Fruit fly (Drosophila melanogaster): ENCODE data around the gene gammaTub23C.

Gene gammaTub23C

dm6 chr2L:3012780-3013179, 40.1 kb downstream of the gammaTub23C start (continued):
- no peak for TF ChIP-seq CG17385 (GFP tag; optimal IDR thresholded peaks at IDR 0.05)
- no peak for TF ChIP-seq CG1602 (GFP tag; optimal IDR thresholded peaks at IDR 0.05)
- TF ChIP-seq ac (GFP tag; optimal IDR thresholded peaks at IDR 0.05) = no peak
- TF ChIP-seq Lim3 (GFP tag; IDR thresholded peaks at IDR 0.05) = no peak
- peak; percentile 9 for TF ChIP-seq lilli (GFP tag; optimal IDR thresholded peaks at IDR 0.05)
- TF ChIP-seq vnd (GFP tag; IDR thresholded peaks at IDR 0.05; ENCODE audit: partially characterized antibody) = no peak
- TF ChIP-seq gfzf (GFP tag; optimal IDR thresholded peaks at IDR 0.05) = no peak
- TF ChIP-seq CG17328 (GFP tag; IDR thresholded peaks at IDR 0.05) = peak; percentile 45; the same call in 1 of the 2 replicates
- TF ChIP-seq ssp (GFP tag; IDR thresholded peaks at IDR 0.05) = no peak
- TF ChIP-seq gem (tag; optimal IDR thresholded peaks at IDR 0.05) = no peak
- no peak for TF ChIP-seq CG12299 (tag; optimal IDR thresholded peaks at IDR 0.05)
- no peak for TF ChIP-seq CG7357 (GFP tag; IDR thresholded peaks at IDR 0.05)
- no peak for TF ChIP-seq CG6791 (GFP tag; IDR thresholded peaks at IDR 0.05; ENCODE audit: partially characterized antibody)
- TF ChIP-seq pita (GFP tag; optimal IDR thresholded peaks at IDR 0.05) = no peak
- no peak for TF ChIP-seq HLH4C (GFP tag; IDR thresholded peaks at IDR 0.05; ENCODE audit: partially characterized antibody)
- TF ChIP-seq hth (optimal IDR thresholded peaks at IDR 0.05) = no peak
- peak in 1 of 2 experiments; percentile 56 for TF ChIP-seq bsh (GFP tag; optimal IDR thresholded peaks at IDR 0.05)
- peak; percentile 65; the same call in 1 of the 3 replicates for TF ChIP-seq ci (GFP tag; IDR thresholded peaks at IDR 0.05)
- TF ChIP-seq CG15073 (GFP tag; optimal IDR thresholded peaks at IDR 0.05) = no peak
- no peak for TF ChIP-seq CG9876 (GFP tag; optimal IDR thresholded peaks at IDR 0.05)
- TF ChIP-seq sr (GFP tag; IDR thresholded peaks at IDR 0.05) = no peak
- no peak for TF ChIP-seq twi (tag; optimal IDR thresholded peaks at IDR 0.05)
- no peak for TF ChIP-seq Vsx1 (GFP tag; optimal IDR thresholded peaks at IDR 0.05)
- TF ChIP-seq dmrt99B (tag; optimal IDR thresholded peaks at IDR 0.05) = no peak
- no peak for TF ChIP-seq chn (GFP tag; optimal IDR thresholded peaks at IDR 0.05)
- peak; percentile 34 for TF ChIP-seq tin (GFP tag; optimal IDR thresholded peaks at IDR 0.05)
- peak; percentile 27 for TF ChIP-seq CG4424 (GFP tag; optimal IDR thresholded peaks at IDR 0.05)
- TF ChIP-seq CG31224 (GFP tag; IDR thresholded peaks at IDR 0.05) = no peak
- 0 out of 3 replicates have a peak, but pooled peaks have one; percentile 24 for TF ChIP-seq Mrtf (GFP tag; IDR thresholded peaks at IDR 0.05)
- peak; percentile 49 for TF ChIP-seq dmrt11E (tag; optimal IDR thresholded peaks at IDR 0.05)
- no peak for TF ChIP-seq MTF-1 (GFP tag; optimal IDR thresholded peaks at IDR 0.05; ENCODE audit: borderline replicate concordance)
- peak; percentile 56; the same call in 1 of the 2 replicates for TF ChIP-seq vvl (GFP tag; IDR thresholded peaks at IDR 0.05)
- TF ChIP-seq CG10431 (GFP tag; optimal IDR thresholded peaks at IDR 0.05) = no peak
- no peak for TF ChIP-seq lov (optimal IDR thresholded peaks at IDR 0.05)
- no peak for TF ChIP-seq lov (GFP tag; IDR thresholded peaks at IDR 0.05)
- no peak for TF ChIP-seq CrebB (tag; optimal IDR thresholded peaks at IDR 0.05)
- TF ChIP-seq Spps (tag; optimal IDR thresholded peaks at IDR 0.05) = no peak
- TF ChIP-seq so (GFP tag; IDR thresholded peaks at IDR 0.05) = no peak
- no peak for TF ChIP-seq danr (GFP tag; IDR thresholded peaks at IDR 0.05)
- no peak for TF ChIP-seq CG2116 (GFP tag; optimal IDR thresholded peaks at IDR 0.05)
- no peak for TF ChIP-seq CG14965 (GFP tag; optimal IDR thresholded peaks at IDR 0.05; ENCODE audit: borderline replicate concordance)
- TF ChIP-seq CG10274 (GFP tag; optimal IDR thresholded peaks at IDR 0.05) = no peak
- TF ChIP-seq trh (GFP tag; optimal IDR thresholded peaks at IDR 0.05) = no peak
- TF ChIP-seq CG4707 (GFP tag; optimal IDR thresholded peaks at IDR 0.05) = no peak
- TF ChIP-seq Hr51 (GFP tag; optimal IDR thresholded peaks at IDR 0.05) = no peak
- no peak for TF ChIP-seq Hmx (GFP tag; optimal IDR thresholded peaks at IDR 0.05)
- TF ChIP-seq B-H1 (GFP tag; IDR thresholded peaks at IDR 0.05) = no peak
- TF ChIP-seq chif (GFP tag; optimal IDR thresholded peaks at IDR 0.05) = no peak
- no peak for TF ChIP-seq Scr (GFP tag; IDR thresholded peaks at IDR 0.05; ENCODE audit: partially characterized antibody)
- TF ChIP-seq CG2889 (GFP tag; IDR thresholded peaks at IDR 0.05) = no peak
- TF ChIP-seq CG1832 (GFP tag; optimal IDR thresholded peaks at IDR 0.05) = no peak
- TF ChIP-seq fd102C (GFP tag; optimal IDR thresholded peaks at IDR 0.05) = no peak
